Worm (Caenorhabditis elegans) whole organism, L3 larva: ENCODE measurements around the gene spl-3.

ENCODE experiments used
- elt-1 ChIP-seq: fragments of 150-350 bp; optimal IDR thresholded peaks from 2 replicates; lab custom pipeline; 2014; ENCODE audit warnings: missing biosample characterization, missing genetic modification characterization
- elt-3 ChIP-seq, 3 experiments: fragments of 150-350 bp in 1 of 3; sonication (generic microtip) in 2 of 3; optimal IDR thresholded peaks; 2 replicates in 2 of 3; 4 replicates in 1 of 3; lab custom pipeline; 2014 to 2017; ENCODE audit warnings: missing biosample characterization in 3 of 3, missing genetic modification characterization in 3 of 3
- jun-1 ChIP-seq: fragments of 150-350 bp; optimal IDR thresholded peaks from 2 replicates; lab custom pipeline; 2014; ENCODE audit warnings: missing biosample characterization, missing genetic modification reagents, missing genetic modification characterization
- lin-39 ChIP-seq: fragments of 150-350 bp; optimal IDR thresholded peaks from 2 replicates; lab custom pipeline; 2018; ENCODE audit warnings: missing biosample characterization, missing genetic modification reagents, missing genetic modification characterization
- nhr-28 ChIP-seq: fragments of 150-350 bp; optimal IDR thresholded peaks from 2 replicates; lab custom pipeline; 2014; ENCODE audit warnings: missing biosample characterization, missing genetic modification characterization
- unc-39 ChIP-seq: sonication (generic microtip); optimal IDR thresholded peaks from 4 replicates; lab custom pipeline; 2017; ENCODE audit warnings: missing biosample characterization, missing genetic modification characterization
- unc-62 ChIP-seq: fragments of 150-350 bp; sonication (generic microtip); optimal IDR thresholded peaks from 4 replicates; lab custom pipeline; 2014; ENCODE audit warnings: missing biosample characterization, missing genetic modification reagents, missing genetic modification characterization
- ztf-4 ChIP-seq: fragments of 150-350 bp; optimal IDR thresholded peaks from 2 replicates; lab custom pipeline; 2014; ENCODE audit warnings: missing biosample characterization, missing genetic modification characterization

DNA sequence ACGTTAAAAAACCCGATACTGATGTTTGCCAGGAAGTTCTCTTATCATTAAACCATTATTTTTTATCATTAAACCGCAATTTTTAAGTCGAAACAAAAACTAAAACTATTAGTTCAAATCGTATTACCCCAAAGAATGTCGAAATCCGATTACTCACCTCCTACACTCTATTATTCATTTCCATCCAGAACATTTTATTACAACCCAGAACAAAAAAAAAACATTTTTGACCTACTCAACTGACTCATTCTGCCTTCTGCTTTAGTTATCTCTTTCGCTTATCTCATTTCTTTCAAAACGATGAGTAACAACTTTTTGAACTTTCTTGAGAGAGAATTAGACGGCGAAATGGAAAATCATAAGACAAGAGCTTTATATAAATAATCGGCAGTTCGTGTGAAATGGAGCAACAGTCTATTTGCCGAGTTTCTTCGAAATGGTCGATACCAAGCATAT, 35.8 kb downstream of the spl-3 start, which contains the start of gene W09G12.7:
- no peak for TF ChIP-seq nhr-28
- TF ChIP-seq ztf-4 (tag; lab: Kevin White, UChicago), result no peak
- no peak for TF ChIP-seq elt-1 (tag; lab: Kevin White, UChicago)
- TF ChIP-seq unc-62, result no peak
- peak; percentile 27 for TF ChIP-seq jun-1 (tag; lab: Kevin White, UChicago)
- no peak for TF ChIP-seq elt-3 (tag; optimal IDR thresholded peaks at IDR 0.05; lab: Kevin White, UChicago)
- TF ChIP-seq unc-39, result no peak
- no peak for TF ChIP-seq lin-39
